Fruit fly (Drosophila melanogaster) whole organism, pupa: ENCODE results near the gene CRIF.

Experiments used
- CG10348 ChIP-seq: fragments of 200-800 bp; sonication (Bioruptor generic); IDR thresholded peaks from 2 replicates; pipeline ENCODE4 v1.3.6; 2022; ENCODE audit warnings: missing biosample characterization, missing genetic modification characterization
- CG13204 ChIP-seq: fragments of 200-800 bp; sonication (Bioruptor generic); optimal IDR thresholded peaks from 2 replicates; lab custom pipeline; 2018; ENCODE audit warnings: missing biosample characterization, mild to moderate bottlenecking, missing genetic modification characterization, moderate library complexity
- CG14655 ChIP-seq: fragments of 200-800 bp; sonication (Bioruptor generic); optimal IDR thresholded peaks from 3 replicates; lab custom pipeline; 2017; ENCODE audit warnings: mild to moderate bottlenecking, missing biosample characterization, missing genetic modification reagents, missing genetic modification characterization
- CG15710 ChIP-seq: fragments of 200-800 bp; sonication (Bioruptor generic); optimal IDR thresholded peaks from 2 replicates; lab custom pipeline; 2018; ENCODE audit warnings: missing biosample characterization, mild to moderate bottlenecking, missing genetic modification characterization, moderate library complexity
- CG9948 ChIP-seq: fragments of 200-800 bp; sonication (Bioruptor generic); optimal IDR thresholded peaks from 2 replicates; lab custom pipeline; 2018; ENCODE audit warnings: missing biosample characterization, mild to moderate bottlenecking, missing genetic modification characterization, moderate library complexity
- D1 ChIP-seq: fragments of 200-800 bp; sonication (Bioruptor generic); optimal IDR thresholded peaks from 2 replicates; lab custom pipeline; 2018; ENCODE audit warnings: missing biosample characterization, mild to moderate bottlenecking, missing genetic modification characterization, moderate library complexity
- EcR ChIP-seq: fragments of 200-800 bp; sonication (Bioruptor generic); optimal IDR thresholded peaks from 3 replicates; lab custom pipeline; 2019; ENCODE audit warnings: missing biosample characterization, missing genetic modification characterization, mild to moderate bottlenecking, moderate library complexity, missing genetic modification reagents
- Snoo ChIP-seq: fragments of 200-800 bp; sonication (Bioruptor generic); optimal IDR thresholded peaks from 3 replicates; lab custom pipeline; 2017; ENCODE audit warnings: missing biosample characterization, mild to moderate bottlenecking, missing genetic modification characterization, inconsistent platforms
- fd96Ca ChIP-seq: fragments of 200-800 bp; sonication (Bioruptor generic); IDR thresholded peaks from 3 replicates; pipeline ENCODE4 v1.3.6; 2022; ENCODE audit warnings: missing biosample characterization, missing genetic modification characterization

dm6 chr3L:21591247-21591646 is 22.5 kb upstream of the CRIF start:
- TF ChIP-seq EcR (GFP tag; lab: Kevin White, UChicago) (no peak), CG15710 (tag; lab: Kevin White, UChicago) (no peak), D1 (tag; lab: Kevin White, UChicago) (no peak), CG14655 (GFP tag; lab: Kevin White, UChicago) (no peak), Snoo (tag; lab: Kevin White, UChicago) (no peak), fd96Ca (GFP tag; lab: Robert Waterston, UW) (no peak), CG9948 (tag; lab: Kevin White, UChicago) (no peak), CG10348 (no peak), CG13204 (GFP tag; lab: Kevin White, UChicago) (no peak)
